Fruit fly (Drosophila melanogaster): Measurements from ENCODE around the gene elg1.

Gene elg1

DNA sequence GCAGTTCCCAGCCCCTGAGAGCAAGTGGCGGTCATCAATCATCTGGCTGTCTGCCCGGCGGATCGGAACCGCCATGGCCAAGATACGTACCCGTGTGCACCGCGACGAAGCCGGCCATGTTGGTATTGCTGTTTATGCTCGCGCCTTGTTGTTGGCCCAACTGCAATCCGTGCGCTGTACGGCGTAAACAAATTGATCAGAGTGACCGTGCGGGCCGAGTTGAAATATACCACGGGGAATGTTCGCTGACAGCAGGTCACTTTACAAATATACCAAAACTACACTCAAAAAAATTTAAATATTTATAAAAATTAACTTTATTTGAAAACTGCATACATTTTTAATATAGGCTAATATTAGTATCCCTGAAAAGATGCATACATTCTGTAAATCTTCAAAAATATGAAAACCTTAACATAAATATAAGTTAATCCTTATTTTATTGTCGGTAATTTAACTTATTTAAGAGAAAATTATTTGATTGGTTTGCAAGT is 44.5 kb upstream of the elg1 start, which contains the start of gene Tasp1 (continued):
- TF ChIP-seq CG12155 (GFP tag; optimal IDR thresholded peaks at IDR 0.05) (peak; percentile 59), B-H1 (GFP tag; IDR thresholded peaks at IDR 0.05) (peak; percentile 43; the same call in 1 of the 3 replicates), Side (GFP tag; optimal IDR thresholded peaks at IDR 0.05) (peak; percentile 22), insv (GFP tag; optimal IDR thresholded peaks at IDR 0.05) (no peak), Hr51 (GFP tag; optimal IDR thresholded peaks at IDR 0.05) (peak in 1 of 2 experiments; percentile 4), al (GFP tag; IDR thresholded peaks at IDR 0.05) (peak; percentile 52; the same call in 1 of the 2 replicates), CG13424 (tag; optimal IDR thresholded peaks at IDR 0.05) (peak; percentile 77), ase (GFP tag; IDR thresholded peaks at IDR 0.05) (peak; percentile 46; the same call in 1 of the 3 replicates), Six4 (GFP tag; optimal IDR thresholded peaks at IDR 0.05) (peak; percentile 41), Atf6 (GFP tag; IDR thresholded peaks at IDR 0.05) (peak; percentile 74), ara (GFP tag; IDR thresholded peaks at IDR 0.05) (0 out of 2 replicates have a peak, but pooled peaks have one; percentile 12), grau (tag; optimal IDR thresholded peaks at IDR 0.05) (peak; percentile 78), wor (GFP tag; IDR thresholded peaks at IDR 0.05) (peak; percentile 10; the same call in 1 of the 2 replicates), MTF-1 (GFP tag; optimal IDR thresholded peaks at IDR 0.05; ENCODE audit: borderline replicate concordance) (peak; percentile 1), chinmo (GFP tag; IDR thresholded peaks at IDR 0.05; ENCODE audit: partially characterized antibody) (0 out of 4 replicates have a peak, but pooled peaks have one; percentile 31), fd3F (GFP tag; optimal IDR thresholded peaks at IDR 0.05) (peak; percentile 49), ttk (GFP tag; IDR thresholded peaks at IDR 0.05) (peak; percentile 75), tin (GFP tag; optimal IDR thresholded peaks at IDR 0.05) (peak; percentile 43), Hsf (GFP tag; optimal IDR thresholded peaks at IDR 0.05) (peak; percentile 53), H15 (GFP tag; IDR thresholded peaks at IDR 0.05) (no peak), YL-1 (GFP tag; optimal IDR thresholded peaks at IDR 0.05) (peak; percentile 48), Adf1 (GFP tag; IDR thresholded peaks at IDR 0.05) (peak; percentile 50; the same call in 1 of the 2 replicates), CG31441 (GFP tag; IDR thresholded peaks at IDR 0.05) (peak; percentile 79), CG33557 (GFP tag; optimal IDR thresholded peaks at IDR 0.05) (peak; percentile 18), twi (tag; optimal IDR thresholded peaks at IDR 0.05) (peak; percentile 19), CG8290 (GFP tag; optimal IDR thresholded peaks at IDR 0.05) (no peak), CG8290 (tag; optimal IDR thresholded peaks at IDR 0.05) (peak in 1 of 2 experiments; percentile 54), CG8281 (tag; optimal IDR thresholded peaks at IDR 0.05) (peak; percentile 20), stc (GFP tag; IDR thresholded peaks at IDR 0.05) (peak; percentile 67), CG18476 (GFP tag; optimal IDR thresholded peaks at IDR 0.05) (peak; percentile 35), Fer2 (tag; optimal IDR thresholded peaks at IDR 0.05) (peak; percentile 10), h (optimal IDR thresholded peaks at IDR 0.05) (no peak), vfl (GFP tag; optimal IDR thresholded peaks at IDR 0.05) (peak; percentile 48), nom (GFP tag; optimal IDR thresholded peaks at IDR 0.05) (no peak), Nf-YB (GFP tag; optimal IDR thresholded peaks at IDR 0.05) (peak; percentile 25), CG2678 (tag; optimal IDR thresholded peaks at IDR 0.05) (no peak), CG31224 (GFP tag; IDR thresholded peaks at IDR 0.05) (peak; percentile 60), CG14860 (GFP tag; IDR thresholded peaks at IDR 0.05; ENCODE audit: partially characterized antibody) (no peak), sqz (GFP tag; optimal IDR thresholded peaks at IDR 0.05) (no peak), ems (GFP tag; optimal IDR thresholded peaks at IDR 0.05) (peak; percentile 1), CG17829 (tag; optimal IDR thresholded peaks at IDR 0.05) (peak; percentile 80), CG6689 (GFP tag; IDR thresholded peaks at IDR 0.05) (peak; percentile 80), CG18262 (tag; optimal IDR thresholded peaks at IDR 0.05) (peak; percentile 78), H2.0 (GFP tag; IDR thresholded peaks at IDR 0.05) (peak; percentile 59), lilli (GFP tag; optimal IDR thresholded peaks at IDR 0.05) (peak; percentile 38), CG17568 (GFP tag; optimal IDR thresholded peaks at IDR 0.05) (no peak), zf30C (GFP tag; optimal IDR thresholded peaks at IDR 0.05) (peak; percentile 96), ato (GFP tag; IDR thresholded peaks at IDR 0.05; ENCODE audit: partially characterized antibody) (peak; percentile 8; the same call in 1 of the 2 replicates), pb (GFP tag; optimal IDR thresholded peaks at IDR 0.05) (peak; percentile 25), CG4617 (GFP tag; optimal IDR thresholded peaks at IDR 0.05; ENCODE audit: borderline replicate concordance) (peak; percentile 75)
